Fruit fly (Drosophila melanogaster) S2 (cell line): ENCODE results near the gene OtopLa.

Experiments used
- CG8478 ChIP-seq: fragments of >200 bp; optimal IDR thresholded peaks from 2 replicates; lab custom pipeline; 2018
- CTCF ChIP-seq, 2 experiments: fragments of >200 bp; optimal IDR thresholded peaks; 2 replicates each; lab custom pipeline; 2018

OtopLa gene

DNA sequence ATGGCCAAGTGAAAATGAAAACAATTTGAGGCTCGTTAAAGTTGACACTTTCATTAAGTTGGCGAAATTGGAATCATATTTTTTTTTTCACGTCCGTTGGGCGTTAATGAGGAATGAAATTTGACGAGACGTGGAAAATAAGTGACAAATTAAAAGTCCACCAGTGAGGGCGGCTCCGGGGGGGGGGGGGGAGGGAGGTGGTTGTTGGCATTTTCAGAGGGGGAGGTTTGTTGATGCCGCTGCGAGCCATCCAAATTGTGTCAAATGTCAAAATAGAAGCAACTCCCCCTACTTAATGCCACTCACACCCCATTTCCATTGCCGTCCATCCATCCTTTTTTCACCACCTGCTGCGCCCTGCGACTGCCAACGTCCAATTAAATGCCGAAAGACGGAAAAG is 61.3 kb downstream of the OtopLa start:
- no peak for TF ChIP-seq CTCF (optimal IDR thresholded peaks at IDR 0.05; lab: Kevin White, UChicago)
- no peak for TF ChIP-seq CG8478 (lab: Kevin White, UChicago)

DNA sequence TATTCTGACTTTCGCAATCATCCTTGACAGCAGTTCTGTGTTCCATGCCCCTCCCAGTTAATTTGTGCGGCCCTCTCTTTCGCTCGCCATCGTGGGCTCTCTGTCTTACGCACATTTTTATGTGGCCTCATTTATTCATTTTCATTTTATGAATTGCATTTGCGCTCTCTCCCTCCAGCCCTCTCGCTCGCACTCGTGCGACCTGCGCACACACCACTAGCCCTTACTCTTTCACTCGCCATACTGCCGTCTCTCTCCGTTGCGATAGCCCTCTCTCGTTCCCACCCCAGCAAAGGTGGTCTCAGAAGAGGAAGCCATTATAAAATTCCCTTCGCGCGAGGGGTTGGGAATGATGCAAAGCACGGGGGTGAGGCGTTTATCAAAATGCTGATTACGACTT is 68.8 kb downstream of the OtopLa start:
- TF ChIP-seq CG8478 (lab: Kevin White, UChicago) (no peak), CTCF (optimal IDR thresholded peaks at IDR 0.05; lab: Kevin White, UChicago) (peak; percentile 51 to 54)
